Worm (Caenorhabditis elegans) whole organism, mixed stage, embryonic: Measurements from ENCODE around the gene fbxb-95.

Experiments
- ceh-39 ChIP-seq: fragments of 150-350 bp; optimal IDR thresholded peaks from 2 replicates; lab custom pipeline; 2014; ENCODE audit warnings: missing biosample characterization, missing genetic modification characterization
- lin-32 ChIP-seq: fragments of 200-800 bp; sonication (Bioruptor generic); optimal IDR thresholded peaks from 2 replicates; lab custom pipeline; 2018; ENCODE audit warnings: mild to moderate bottlenecking, missing genetic modification characterization, missing compliant biosample characterization
- nhr-237 ChIP-seq: fragments of 150-350 bp; optimal IDR thresholded peaks from 2 replicates; lab custom pipeline; 2014; ENCODE audit warnings: missing biosample characterization, missing genetic modification characterization
- nhr-28 ChIP-seq: fragments of 150-350 bp; optimal IDR thresholded peaks from 2 replicates; lab custom pipeline; 2014; ENCODE audit warnings: missing biosample characterization, missing genetic modification characterization
- snpc-4 ChIP-seq: fragments of 150-350 bp; optimal IDR thresholded peaks from 2 replicates; lab custom pipeline; 2014; ENCODE audit warnings: missing biosample characterization, missing genetic modification characterization
- sptf-1 ChIP-seq: sonication (generic microtip); optimal IDR thresholded peaks from 2 replicates; lab custom pipeline; 2017; ENCODE audit warnings: mild to moderate bottlenecking, missing genetic modification characterization, moderate library complexity, missing compliant biosample characterization
- unc-39 ChIP-seq: fragments of 150-350 bp; optimal IDR thresholded peaks from 2 replicates; lab custom pipeline; 2014; ENCODE audit warnings: missing biosample characterization, missing genetic modification characterization
- ztf-11 ChIP-seq: fragments of 150-350 bp; optimal IDR thresholded peaks from 2 replicates; lab custom pipeline; 2014; ENCODE audit warnings: missing biosample characterization, missing genetic modification characterization

DNA sequence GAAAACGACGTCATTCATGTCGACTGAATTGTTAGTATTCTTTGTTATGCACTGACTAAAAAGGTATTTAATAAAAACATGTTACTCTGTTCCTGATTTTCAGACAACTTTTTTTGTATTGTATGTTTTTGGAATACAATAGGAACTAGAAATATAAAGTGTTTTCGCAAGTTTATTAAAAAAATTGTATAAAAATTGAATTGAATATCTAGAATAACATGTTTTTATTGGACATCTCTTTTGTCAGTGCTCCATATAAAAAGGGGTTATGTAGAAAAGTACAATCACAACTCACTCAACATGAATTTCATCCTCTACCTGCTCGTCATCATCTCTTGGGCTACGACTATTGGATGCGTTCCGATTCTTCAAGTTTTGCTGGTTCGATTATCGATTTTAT is 41.1 kb downstream of the fbxb-95 start, which contains the start of gene C46F9.5:
- TF ChIP-seq snpc-4 (no peak), lin-32 (no peak), nhr-237 (no peak), sptf-1 (tag; lab: Kevin White, UChicago) (no peak), unc-39 (tag; lab: Kevin White, UChicago) (no peak), ceh-39 (tag; lab: Kevin White, UChicago) (no peak), ztf-11 (no peak), nhr-28 (tag; lab: Kevin White, UChicago) (no peak)
